Fruit fly (Drosophila melanogaster): ENCODE data around the gene CG15005.

CG15005 gene

DNA sequence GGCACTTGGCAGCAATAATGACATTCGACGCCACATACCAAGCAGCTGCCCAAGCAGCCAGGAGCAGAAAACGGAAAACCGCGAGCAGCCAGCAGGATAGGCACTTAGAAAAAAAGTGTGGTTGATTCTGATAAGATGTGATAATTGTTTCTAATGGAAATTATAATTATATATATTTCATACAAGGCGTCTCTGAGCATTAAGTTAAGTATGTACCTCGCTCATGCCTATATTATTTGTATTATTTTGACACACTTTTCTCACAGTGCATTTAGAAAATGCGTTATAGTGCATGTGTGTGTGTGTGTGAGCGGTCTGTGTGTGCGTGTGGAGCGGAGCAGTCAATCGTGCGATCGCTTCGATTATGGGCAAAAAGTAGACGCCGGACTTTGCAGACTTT is 45.8 kb downstream of the CG15005 start (continued):
- TF ChIP-seq usp (GFP tag; optimal IDR thresholded peaks at IDR 0.05) (no peak), cg (GFP tag; optimal IDR thresholded peaks at IDR 0.05) (peak; percentile 31), Elba2 (GFP tag; optimal IDR thresholded peaks at IDR 0.05) (peak; percentile 42), vvl (GFP tag; IDR thresholded peaks at IDR 0.05) (peak; percentile 31; the same call in 1 of the 2 replicates), fd64A (GFP tag; optimal IDR thresholded peaks at IDR 0.05) (no peak), CG13775 (GFP tag; optimal IDR thresholded peaks at IDR 0.05) (peak; percentile 21), fd102C (GFP tag; optimal IDR thresholded peaks at IDR 0.05) (peak; percentile 53), lola (GFP tag; optimal IDR thresholded peaks at IDR 0.05) (peak in 1 of 3 experiments; percentile 58), CG1603 (tag; optimal IDR thresholded peaks at IDR 0.05) (no peak), MBD-R2 (GFP tag; IDR thresholded peaks at IDR 0.05) (no peak), CG11695 (GFP tag; IDR thresholded peaks at IDR 0.05) (0 out of 3 replicates have a peak, but pooled peaks have one; percentile 14), eve (GFP tag; optimal IDR thresholded peaks at IDR 0.05) (peak in 1 of 2 experiments; percentile 17), Eip74EF (GFP tag; optimal IDR thresholded peaks at IDR 0.05) (no peak), chif (GFP tag; optimal IDR thresholded peaks at IDR 0.05) (peak in 1 of 2 experiments; percentile 23), Hmr (GFP tag; optimal IDR thresholded peaks at IDR 0.05) (no peak)

DNA sequence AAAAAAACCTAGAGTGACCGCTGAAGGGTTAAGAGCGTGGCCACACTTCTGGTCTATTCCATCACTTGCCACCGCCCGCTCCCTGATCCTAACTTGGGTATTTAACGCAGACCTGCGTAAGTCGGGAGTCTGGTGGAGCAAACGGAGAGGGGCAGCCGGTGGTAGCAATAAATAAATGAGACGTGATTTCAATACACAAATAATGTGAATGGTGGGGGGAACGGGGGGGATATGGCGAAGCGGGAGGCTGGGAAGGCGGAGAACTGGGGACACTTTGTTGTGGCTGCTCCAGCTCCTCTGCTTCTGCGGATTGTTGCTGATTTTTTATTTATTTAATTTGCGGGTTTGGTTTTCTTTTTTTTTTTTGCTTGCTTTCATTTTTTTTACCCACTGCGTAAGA is 46.3 kb downstream of the CG15005 start:
- TF ChIP-seq CG14710 (tag; optimal IDR thresholded peaks at IDR 0.05) (no peak), CG32767 (GFP tag; IDR thresholded peaks at IDR 0.05) (no peak), vvl (GFP tag; IDR thresholded peaks at IDR 0.05) (peak; percentile 19; the same call in 1 of the 2 replicates), crol (GFP tag; IDR thresholded peaks at IDR 0.05) (peak; percentile 78), CG12744 (GFP tag; optimal IDR thresholded peaks at IDR 0.05) (no peak)
